Fruit fly (Drosophila melanogaster) whole organism, embryonic: ENCODE data around the gene mag.

ENCODE experiments used
- Antp ChIP-seq: fragments of 200-800 bp; sonication (Bioruptor generic); optimal IDR thresholded peaks from 3 replicates; lab custom pipeline; 2016; ENCODE audit warnings: missing biosample characterization, missing genetic modification characterization
- Bdp1 ChIP-seq: fragments of 200-800 bp; sonication (Bioruptor generic); optimal IDR thresholded peaks from 3 replicates; lab custom pipeline; 2016; ENCODE audit warnings: missing biosample characterization, missing genetic modification characterization
- CG10565 ChIP-seq: fragments of 200-800 bp; sonication (Bioruptor generic); optimal IDR thresholded peaks from 3 replicates; lab custom pipeline; 2016; ENCODE audit warnings: missing biosample characterization, mild to moderate bottlenecking, missing genetic modification characterization
- CG10654 ChIP-seq: fragments of 200-800 bp; sonication (Bioruptor generic); optimal IDR thresholded peaks from 2 replicates; lab custom pipeline; 2016; ENCODE audit warnings: missing biosample characterization, missing genetic modification characterization
- CG1233 ChIP-seq: fragments of 200-800 bp; sonication (Bioruptor generic); optimal IDR thresholded peaks from 4 replicates; lab custom pipeline; 2018; ENCODE audit warnings: missing biosample characterization, mild to moderate bottlenecking, missing genetic modification characterization
- CG12744 ChIP-seq: fragments of 200-800 bp; sonication (Bioruptor generic); optimal IDR thresholded peaks from 2 replicates; lab custom pipeline; 2016; ENCODE audit warnings: missing biosample characterization, missing genetic modification characterization
- CG17328 ChIP-seq: fragments of 200-800 bp; sonication (Bioruptor generic); IDR thresholded peaks from 2 replicates; pipeline ENCODE4 v1.3.6; 2022; ENCODE audit warnings: missing biosample characterization, missing genetic modification characterization
- CG18262 ChIP-seq: fragments of 200-800 bp; optimal IDR thresholded peaks from 3 replicates; lab custom pipeline; 2019; ENCODE audit warnings: missing biosample characterization, mild to moderate bottlenecking, missing genetic modification characterization, moderate library complexity
- CG2678 ChIP-seq: fragments of 200-800 bp; sonication (Bioruptor generic); optimal IDR thresholded peaks from 3 replicates; lab custom pipeline; 2019; ENCODE audit warnings: missing biosample characterization, mild to moderate bottlenecking, missing genetic modification characterization, moderate library complexity
- CG32772 ChIP-seq: fragments of 200-800 bp; sonication (Bioruptor generic); IDR thresholded peaks from 2 replicates; pipeline ENCODE4 v1.3.6; 2022; ENCODE audit warnings: missing biosample characterization, missing genetic modification characterization
- CG3847 ChIP-seq: fragments of 200-800 bp; sonication (Bioruptor generic); IDR thresholded peaks from 2 replicates; pipeline ENCODE4 v1.3.6; 2022; ENCODE audit warnings: missing biosample characterization, missing genetic modification characterization
- CG4730 ChIP-seq: fragments of 200-800 bp; sonication (Bioruptor generic); IDR thresholded peaks from 2 replicates; pipeline ENCODE4 v1.3.6; 2022; ENCODE audit warnings: missing biosample characterization, missing genetic modification characterization
- CG6689 ChIP-seq: fragments of 200-800 bp; sonication (Bioruptor generic); IDR thresholded peaks from 2 replicates; pipeline ENCODE4 v1.3.6; 2022; ENCODE audit warnings: missing biosample characterization, missing genetic modification characterization
- CG6854 ChIP-seq: fragments of 200-800 bp; sonication (Bioruptor generic); optimal IDR thresholded peaks from 3 replicates; lab custom pipeline; 2017; ENCODE audit warnings: missing biosample characterization, mild to moderate bottlenecking, missing genetic modification characterization
- CG7928 ChIP-seq: fragments of 200-800 bp; sonication (Bioruptor generic); optimal IDR thresholded peaks from 2 replicates; lab custom pipeline; 2017; ENCODE audit warnings: missing biosample characterization, mild to moderate bottlenecking, missing genetic modification characterization
- CG8359 ChIP-seq: fragments of 200-800 bp; sonication (Bioruptor generic); optimal IDR thresholded peaks from 2 replicates; lab custom pipeline; 2017; ENCODE audit warnings: missing biosample characterization, mild to moderate bottlenecking, missing genetic modification characterization, borderline replicate concordance
- CkIIα-i1 ChIP-seq: fragments of 200-800 bp; sonication (Bioruptor generic); IDR thresholded peaks from 2 replicates; pipeline ENCODE4 v1.3.6; 2022; ENCODE audit warnings: missing biosample characterization, missing genetic modification characterization
- Dad ChIP-seq: fragments of 200-800 bp; sonication (Bioruptor generic); optimal IDR thresholded peaks from 3 replicates; lab custom pipeline; 2016; ENCODE audit warnings: missing biosample characterization, missing genetic modification characterization
- Fer3 ChIP-seq: fragments of 200-800 bp; sonication (Bioruptor generic); optimal IDR thresholded peaks from 2 replicates; lab custom pipeline; 2018; ENCODE audit warnings: missing biosample characterization, mild to moderate bottlenecking, missing genetic modification characterization, moderate library complexity
- HLH54F ChIP-seq: fragments of 200-800 bp; sonication (Bioruptor generic); optimal IDR thresholded peaks from 3 replicates; lab custom pipeline; 2016; ENCODE audit warnings: missing biosample characterization, missing genetic modification characterization
- Hmr ChIP-seq: fragments of 200-800 bp; sonication (Bioruptor generic); optimal IDR thresholded peaks from 3 replicates; lab custom pipeline; 2017; ENCODE audit warnings: mild to moderate bottlenecking, missing biosample characterization, missing genetic modification reagents, missing genetic modification characterization
- Hr51 ChIP-seq, 2 experiments: fragments of 200-800 bp; sonication (Bioruptor generic); optimal IDR thresholded peaks; 2 replicates in 1 of 2; 3 replicates in 1 of 2; lab custom pipeline; 2016 to 2018; ENCODE audit warnings: missing biosample characterization in 2 of 2, missing genetic modification characterization in 2 of 2, mild to moderate bottlenecking in 1 of 2, moderate library complexity in 1 of 2
- Lpt ChIP-seq: fragments of >200 bp; optimal IDR thresholded peaks from 2 replicates; lab custom pipeline; 2018; ENCODE audit warnings: missing biosample characterization, missing genetic modification characterization
- MESR4 ChIP-seq: fragments of 200-800 bp; sonication (Bioruptor generic); optimal IDR thresholded peaks from 2 replicates; lab custom pipeline; 2018; ENCODE audit warnings: missing biosample characterization, mild to moderate bottlenecking, missing genetic modification characterization, moderate library complexity
- Mad ChIP-seq: fragments of 200-800 bp; sonication (Bioruptor generic); optimal IDR thresholded peaks from 2 replicates; lab custom pipeline; 2016; ENCODE audit warnings: missing biosample characterization, missing genetic modification characterization
- Mrtf ChIP-seq: fragments of 200-800 bp; sonication (Bioruptor generic); IDR thresholded peaks from 3 replicates; pipeline ENCODE4 v1.3.6; 2022; ENCODE audit warnings: missing biosample characterization, missing genetic modification characterization
- Myb ChIP-seq: fragments of 200-800 bp; sonication (Bioruptor generic); optimal IDR thresholded peaks from 2 replicates; lab custom pipeline; 2016; ENCODE audit warnings: missing biosample characterization, missing genetic modification characterization
- NC2α ChIP-seq: fragments of 200-800 bp; sonication (Bioruptor generic); optimal IDR thresholded peaks from 2 replicates; lab custom pipeline; 2016; ENCODE audit warnings: missing biosample characterization, missing genetic modification characterization
- NC2β ChIP-seq: fragments of 200-800 bp; sonication (Bioruptor generic); optimal IDR thresholded peaks from 2 replicates; lab custom pipeline; 2016; ENCODE audit warnings: missing biosample characterization, missing genetic modification characterization
- Nf-YB ChIP-seq: fragments of 200-800 bp; sonication (Bioruptor generic); optimal IDR thresholded peaks from 3 replicates; lab custom pipeline; 2019; ENCODE audit warnings: missing biosample characterization, mild to moderate bottlenecking, missing genetic modification characterization, moderate library complexity
- Side ChIP-seq: fragments of 200-800 bp; sonication (Bioruptor generic); optimal IDR thresholded peaks from 2 replicates; lab custom pipeline; 2016; ENCODE audit warnings: missing biosample characterization, missing genetic modification characterization
- Sry-δ ChIP-seq: fragments of 200-800 bp; sonication (Bioruptor generic); optimal IDR thresholded peaks from 2 replicates; lab custom pipeline; 2016; ENCODE audit warnings: missing biosample characterization, missing genetic modification characterization
- az2 ChIP-seq: fragments of 200-800 bp; sonication (Bioruptor generic); optimal IDR thresholded peaks from 3 replicates; lab custom pipeline; 2016; ENCODE audit warnings: missing biosample characterization, missing genetic modification characterization
- corto ChIP-seq: fragments of 200-800 bp; sonication (Bioruptor generic); optimal IDR thresholded peaks from 2 replicates; lab custom pipeline; 2016; ENCODE audit warnings: missing biosample characterization, mild to moderate bottlenecking, missing genetic modification characterization, moderate library complexity
- crol ChIP-seq: fragments of 200-800 bp; sonication (Bioruptor generic); IDR thresholded peaks from 2 replicates; pipeline ENCODE4 v1.3.6; 2022; ENCODE audit warnings: missing biosample characterization, missing genetic modification characterization
- fd3F ChIP-seq: fragments of 200-800 bp; sonication (Bioruptor generic); optimal IDR thresholded peaks from 2 replicates; lab custom pipeline; 2018; ENCODE audit warnings: missing biosample characterization, mild to moderate bottlenecking, missing genetic modification characterization, moderate library complexity
- gsb ChIP-seq: fragments of 200-800 bp; sonication (Bioruptor generic); IDR thresholded peaks from 2 replicates; pipeline ENCODE4 v1.3.6; 2022; ENCODE audit warnings: missing biosample characterization, missing genetic modification characterization
- hb ChIP-seq: fragments of 200-800 bp; sonication (Bioruptor generic); IDR thresholded peaks from 3 replicates; pipeline ENCODE4 v1.3.6; 2022; ENCODE audit warnings: missing biosample characterization, missing genetic modification characterization; ENCODE audit not compliant: partially characterized antibody
- insv ChIP-seq, 2 experiments: fragments of 200-800 bp; sonication (Bioruptor generic); optimal IDR thresholded peaks; 3 replicates each; lab custom pipeline; 2016 to 2018; ENCODE audit warnings: missing biosample characterization in 2 of 2, missing genetic modification characterization in 2 of 2
- jumu ChIP-seq: fragments of 200-800 bp; sonication (Bioruptor generic); optimal IDR thresholded peaks from 3 replicates; lab custom pipeline; 2016; ENCODE audit warnings: missing biosample characterization, missing genetic modification characterization
- kah ChIP-seq: fragments of 200-800 bp; sonication (Bioruptor generic); optimal IDR thresholded peaks from 2 replicates; lab custom pipeline; 2018; ENCODE audit warnings: missing biosample characterization, mild to moderate bottlenecking, missing genetic modification characterization
- lola ChIP-seq, 3 experiments: fragments of >200 bp in 2 of 3; fragments of 200-800 bp in 1 of 3; sonication (Bioruptor generic) in 1 of 3; optimal IDR thresholded peaks; 2 replicates each; lab custom pipeline; 2017 to 2019; ENCODE audit warnings: missing biosample characterization in 3 of 3, missing genetic modification characterization in 3 of 3, mild to moderate bottlenecking in 1 of 3, moderate library complexity in 1 of 3
- pb ChIP-seq: fragments of 200-800 bp; sonication (Bioruptor generic); optimal IDR thresholded peaks from 3 replicates; lab custom pipeline; 2016; ENCODE audit warnings: missing biosample characterization, missing genetic modification characterization
- phol ChIP-seq: fragments of 200-800 bp; sonication (Bioruptor generic); optimal IDR thresholded peaks from 3 replicates; lab custom pipeline; 2018; ENCODE audit warnings: missing biosample characterization, mild to moderate bottlenecking, missing genetic modification characterization, moderate library complexity
- repo ChIP-seq: fragments of 200-800 bp; sonication (Bioruptor generic); optimal IDR thresholded peaks from 2 replicates; lab custom pipeline; 2016; ENCODE audit warnings: missing biosample characterization, missing genetic modification characterization
- sc ChIP-seq, 3 experiments: fragments of >200 bp in 2 of 3; fragments of 200-800 bp in 1 of 3; sonication (Bioruptor generic) in 1 of 3; optimal IDR thresholded peaks; 2 replicates in 2 of 3; 3 replicates in 1 of 3; lab custom pipeline; 2017; ENCODE audit warnings: mild to moderate bottlenecking in 1 of 3, missing biosample characterization in 1 of 3, missing genetic modification characterization in 1 of 3, missing genetic modification reagents in 1 of 3
- slbo ChIP-seq: fragments of 200-800 bp; sonication (Bioruptor generic); IDR thresholded peaks from 2 replicates; pipeline ENCODE4 v1.3.6; 2022; ENCODE audit warnings: missing biosample characterization, missing genetic modification characterization
- tup ChIP-seq: fragments of 200-800 bp; sonication (Bioruptor generic); optimal IDR thresholded peaks from 2 replicates; lab custom pipeline; 2016; ENCODE audit warnings: missing biosample characterization, mild to moderate bottlenecking, missing genetic modification characterization, moderate library complexity
- zf30C ChIP-seq: fragments of 200-800 bp; sonication (Bioruptor generic); optimal IDR thresholded peaks from 3 replicates; lab custom pipeline; 2018; ENCODE audit warnings: missing biosample characterization, mild to moderate bottlenecking, missing genetic modification characterization
- zfh1 ChIP-seq: fragments of 200-800 bp; sonication (Bioruptor generic); IDR thresholded peaks from 3 replicates; pipeline ENCODE4 v1.3.6; 2022; ENCODE audit warnings: missing biosample characterization, missing genetic modification characterization

mag gene

DNA sequence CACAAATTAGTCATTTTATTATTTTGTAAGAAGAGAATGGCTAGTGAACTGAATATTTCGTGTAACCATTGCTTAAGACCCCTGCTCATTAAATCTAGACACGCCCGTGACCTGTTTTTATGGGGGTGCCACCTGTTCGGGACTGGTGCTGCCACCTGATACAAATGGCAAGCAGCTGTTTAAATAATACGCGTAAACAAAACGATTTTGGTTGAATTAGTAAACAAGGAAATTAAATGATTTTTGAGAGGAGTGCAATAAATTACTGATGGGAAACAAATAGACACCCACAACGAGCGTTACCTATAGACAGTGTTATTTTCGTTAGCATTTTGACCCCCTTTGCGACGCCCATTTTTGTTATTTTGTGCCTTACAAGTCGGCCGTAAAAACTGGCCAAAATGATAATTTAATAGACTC lies 14.3 kb downstream of the mag start (continued):
- TF ChIP-seq phol (tag; lab: Kevin White, UChicago) (peak; percentile 82), fd3F (GFP tag; lab: Kevin White, UChicago) (peak; percentile 78), CG1233 (GFP tag; lab: Kevin White, UChicago) (peak; percentile 84), NC2α (GFP tag; lab: Kevin White, UChicago) (peak; percentile 53), lola (GFP tag; optimal IDR thresholded peaks at IDR 0.05; lab: Kevin White, UChicago) (peak in 1 of 3 experiments; percentile 69), CG32772 (no peak), Nf-YB (GFP tag; lab: Kevin White, UChicago) (peak; percentile 63), Hmr (GFP tag; lab: Kevin White, UChicago) (peak; percentile 92), crol (GFP tag; lab: Robert Waterston, UW) (no peak), zfh1 (GFP tag; lab: Robert Waterston, UW) (no peak), CG10565 (GFP tag; lab: Kevin White, UChicago) (no peak), Mad (GFP tag; lab: Kevin White, UChicago) (peak; percentile 83), repo (GFP tag; lab: Kevin White, UChicago) (peak; percentile 81), CG4730 (GFP tag; lab: Robert Waterston, UW) (no peak), jumu (GFP tag; lab: Kevin White, UChicago) (peak; percentile 87), CG8359 (GFP tag; lab: Kevin White, UChicago) (no peak), zf30C (GFP tag; lab: Kevin White, UChicago) (no peak), Hr51 (GFP tag; optimal IDR thresholded peaks at IDR 0.05; lab: Kevin White, UChicago) (peak; percentile 87 to 92), CkIIα-i1 (GFP tag; lab: Robert Waterston, UW) (no peak), kah (peak; percentile 98), Bdp1 (GFP tag; lab: Kevin White, UChicago) (peak; percentile 77), CG12744 (peak; percentile 74), Dad (peak; percentile 78), insv (GFP tag; optimal IDR thresholded peaks at IDR 0.05; lab: Kevin White, UChicago) (peak in 1 of 2 experiments; percentile 62), slbo (no peak), tup (peak; percentile 87), corto (GFP tag; lab: Kevin White, UChicago) (peak; percentile 65), CG18262 (tag; lab: Kevin White, UChicago) (peak; percentile 82), NC2β (GFP tag; lab: Kevin White, UChicago) (peak; percentile 73), Side (peak; percentile 81), hb (GFP tag; lab: Robert Waterston, UW) (no peak), HLH54F (GFP tag; lab: Kevin White, UChicago) (peak; percentile 94), CG7928 (GFP tag; lab: Kevin White, UChicago) (peak; percentile 60), CG10654 (GFP tag; lab: Kevin White, UChicago) (peak; percentile 88), Mrtf (GFP tag; lab: Robert Waterston, UW) (no peak), CG17328 (GFP tag; lab: Robert Waterston, UW) (no peak), Myb (GFP tag; lab: Kevin White, UChicago) (peak; percentile 76), MESR4 (GFP tag; lab: Kevin White, UChicago) (peak; percentile 37), CG6854 (GFP tag; lab: Kevin White, UChicago) (peak; percentile 76), Fer3 (peak; percentile 91), Sry-δ (GFP tag; lab: Kevin White, UChicago) (peak; percentile 48), CG3847 (GFP tag; lab: Robert Waterston, UW) (no peak), az2 (GFP tag; lab: Kevin White, UChicago) (peak; percentile 90), Lpt (no peak), sc (optimal IDR thresholded peaks at IDR 0.05; lab: Kevin White, UChicago) (no peak), sc (GFP tag; optimal IDR thresholded peaks at IDR 0.05; lab: Kevin White, UChicago) (peak; percentile 74), gsb (GFP tag; lab: Robert Waterston, UW) (no peak), Antp (peak; percentile 79), CG6689 (no peak), CG2678 (peak; percentile 89), pb (GFP tag; lab: Kevin White, UChicago) (peak; percentile 83)
